Fruit fly (Drosophila melanogaster) whole organism, prepupa: Measurements from ENCODE around the gene PpD3.
A peak's percentile ranks its signal among the peaks of the same experiment; 100 is the strongest.

ENCODE experiments used
- Blimp-1 ChIP-seq: fragments of 200-800 bp; sonication (Bioruptor generic); optimal IDR thresholded peaks from 3 replicates; lab custom pipeline; 2017; ENCODE audit warnings: missing biosample characterization, missing genetic modification characterization, mild to moderate bottlenecking, moderate library complexity, missing genetic modification reagents
- CG10631 ChIP-seq: fragments of 200-800 bp; sonication (Bioruptor generic); optimal IDR thresholded peaks from 2 replicates; lab custom pipeline; 2016; ENCODE audit warnings: missing biosample characterization, missing genetic modification characterization
- CG10669 ChIP-seq: fragments of 200-800 bp; sonication (Bioruptor generic); optimal IDR thresholded peaks from 3 replicates; lab custom pipeline; 2018; ENCODE audit warnings: missing biosample characterization, mild to moderate bottlenecking, missing genetic modification characterization, moderate library complexity
- CG11762 ChIP-seq: fragments of 200-800 bp; sonication (Bioruptor generic); optimal IDR thresholded peaks from 3 replicates; lab custom pipeline; 2016; ENCODE audit warnings: missing biosample characterization, missing genetic modification characterization; ENCODE audit not compliant: insufficient read depth
- CG11902 ChIP-seq: fragments of 200-800 bp; sonication (Bioruptor generic); optimal IDR thresholded peaks from 3 replicates; lab custom pipeline; 2016; ENCODE audit warnings: missing biosample characterization, missing genetic modification characterization
- CG1621 ChIP-seq: fragments of 200-800 bp; sonication (Bioruptor generic); optimal IDR thresholded peaks from 3 replicates; lab custom pipeline; 2018; ENCODE audit warnings: missing biosample characterization, mild to moderate bottlenecking, missing genetic modification characterization
- CG16779 ChIP-seq: fragments of 200-800 bp; sonication (Bioruptor generic); optimal IDR thresholded peaks from 3 replicates; lab custom pipeline; 2017; ENCODE audit warnings: missing biosample characterization, mild to moderate bottlenecking, missing genetic modification characterization
- CG3032 ChIP-seq: fragments of 200-800 bp; optimal IDR thresholded peaks from 2 replicates; lab custom pipeline; 2019; ENCODE audit warnings: missing biosample characterization, mild to moderate bottlenecking, missing genetic modification characterization, moderate library complexity
- CG31627 ChIP-seq: fragments of 200-800 bp; sonication (Bioruptor generic); optimal IDR thresholded peaks from 3 replicates; lab custom pipeline; 2016; ENCODE audit warnings: missing biosample characterization, missing genetic modification characterization
- CG32006 ChIP-seq: fragments of 200-800 bp; sonication (Bioruptor generic); optimal IDR thresholded peaks from 3 replicates; lab custom pipeline; 2017; ENCODE audit warnings: missing biosample characterization, mild to moderate bottlenecking, missing genetic modification characterization
- CG3919 ChIP-seq: fragments of 200-800 bp; sonication (Bioruptor generic); optimal IDR thresholded peaks from 3 replicates; lab custom pipeline; 2016; ENCODE audit warnings: missing biosample characterization, missing genetic modification characterization
- CG6163 ChIP-seq: fragments of 200-800 bp; sonication (Bioruptor generic); IDR thresholded peaks from 3 replicates; pipeline ENCODE4 v1.3.6; 2022; ENCODE audit warnings: missing biosample characterization, missing genetic modification characterization
- CG6808 ChIP-seq: fragments of 200-800 bp; sonication (Bioruptor generic); optimal IDR thresholded peaks from 3 replicates; lab custom pipeline; 2017; ENCODE audit warnings: missing biosample characterization, missing genetic modification characterization, mild to moderate bottlenecking, moderate library complexity, missing genetic modification reagents
- CG8119 ChIP-seq: fragments of 200-800 bp; sonication (Bioruptor generic); IDR thresholded peaks from 3 replicates; pipeline ENCODE4 v1.3.6; 2022; ENCODE audit warnings: missing biosample characterization, missing genetic modification characterization
- CG9139 ChIP-seq: fragments of 200-800 bp; sonication (Bioruptor generic); optimal IDR thresholded peaks from 3 replicates; lab custom pipeline; 2017; ENCODE audit warnings: missing biosample characterization, mild to moderate bottlenecking, missing genetic modification characterization
- Eip75B ChIP-seq: fragments of 200-800 bp; sonication (Bioruptor generic); optimal IDR thresholded peaks from 3 replicates; lab custom pipeline; 2016; ENCODE audit warnings: missing biosample characterization, missing genetic modification characterization
- Eip78C ChIP-seq: fragments of 200-800 bp; sonication (Bioruptor generic); peaks from one replicate; lab custom pipeline; 2016; ENCODE audit warnings: missing biosample characterization, missing genetic modification characterization
- Eip93F ChIP-seq: fragments of 200-800 bp; sonication (Bioruptor generic); optimal IDR thresholded peaks from 2 replicates; lab custom pipeline; 2016; ENCODE audit warnings: missing biosample characterization, mild to moderate bottlenecking, missing genetic modification characterization
- Ets21C ChIP-seq: fragments of 200-800 bp; sonication (Bioruptor generic); optimal IDR thresholded peaks from 3 replicates; lab custom pipeline; 2016; ENCODE audit warnings: missing biosample characterization, missing genetic modification characterization
- Ets96B ChIP-seq: fragments of 200-800 bp; optimal IDR thresholded peaks from 2 replicates; lab custom pipeline; 2019; ENCODE audit warnings: missing biosample characterization, mild to moderate bottlenecking, missing genetic modification characterization, moderate library complexity
- Gug ChIP-seq: fragments of 200-800 bp; sonication (Bioruptor generic); IDR thresholded peaks from 2 replicates; pipeline ENCODE4 v1.3.6; 2022; ENCODE audit warnings: missing biosample characterization, missing genetic modification characterization
- Hr38 ChIP-seq: sonication (Bioruptor generic); optimal IDR thresholded peaks from 2 replicates; lab custom pipeline; 2016; ENCODE audit warnings: missing biosample characterization, missing genetic modification characterization
- Hr39 ChIP-seq: fragments of 200-800 bp; sonication (Bioruptor generic); optimal IDR thresholded peaks from 2 replicates; lab custom pipeline; 2016; ENCODE audit warnings: missing biosample characterization, missing genetic modification characterization
- Lpt ChIP-seq: fragments of 200-800 bp; sonication (Bioruptor generic); optimal IDR thresholded peaks from 3 replicates; lab custom pipeline; 2016; ENCODE audit warnings: missing biosample characterization, missing genetic modification characterization
- OdsH ChIP-seq: fragments of 200-800 bp; sonication (Bioruptor generic); optimal IDR thresholded peaks from 3 replicates; lab custom pipeline; 2016; ENCODE audit warnings: missing biosample characterization, missing genetic modification characterization
- Smox ChIP-seq: fragments of 200-800 bp; sonication (Bioruptor generic); optimal IDR thresholded peaks from 3 replicates; lab custom pipeline; 2016; ENCODE audit warnings: missing biosample characterization, missing genetic modification characterization
- Sox14 ChIP-seq: fragments of 200-800 bp; sonication (Bioruptor generic); optimal IDR thresholded peaks from 3 replicates; lab custom pipeline; 2016; ENCODE audit warnings: missing biosample characterization, missing genetic modification characterization
- achi ChIP-seq: fragments of 200-800 bp; sonication (Bioruptor generic); optimal IDR thresholded peaks from 3 replicates; lab custom pipeline; 2016; ENCODE audit warnings: missing biosample characterization, missing genetic modification characterization
- acj6 ChIP-seq: fragments of 200-800 bp; sonication (Bioruptor generic); optimal IDR thresholded peaks from 3 replicates; lab custom pipeline; 2016; ENCODE audit warnings: missing biosample characterization, missing genetic modification characterization
- dac ChIP-seq: fragments of 200-800 bp; sonication (Bioruptor generic); optimal IDR thresholded peaks from 2 replicates; lab custom pipeline; 2017; ENCODE audit warnings: missing biosample characterization, mild to moderate bottlenecking, missing genetic modification characterization
- dsx ChIP-seq: fragments of 200-800 bp; optimal IDR thresholded peaks from 3 replicates; lab custom pipeline; 2019; ENCODE audit warnings: missing biosample characterization, mild to moderate bottlenecking, missing genetic modification characterization, moderate library complexity; ENCODE audit not compliant: poor library complexity, severe bottlenecking
- esn ChIP-seq: fragments of 200-800 bp; sonication (Bioruptor generic); optimal IDR thresholded peaks from 2 replicates; lab custom pipeline; 2016; ENCODE audit warnings: missing biosample characterization, mild to moderate bottlenecking, missing genetic modification characterization, moderate library complexity
- fd59A ChIP-seq: fragments of 200-800 bp; sonication (Bioruptor generic); optimal IDR thresholded peaks from 2 replicates; lab custom pipeline; 2017; ENCODE audit warnings: missing biosample characterization, mild to moderate bottlenecking, missing genetic modification characterization, missing genetic modification reagents
- lz ChIP-seq: fragments of 200-800 bp; sonication (Bioruptor generic); optimal IDR thresholded peaks from 3 replicates; lab custom pipeline; 2016; ENCODE audit warnings: missing biosample characterization, missing genetic modification characterization
- net ChIP-seq: fragments of 200-800 bp; sonication (Bioruptor generic); optimal IDR thresholded peaks from 3 replicates; lab custom pipeline; 2016; ENCODE audit warnings: missing biosample characterization, missing genetic modification characterization
- pdm3 ChIP-seq: fragments of 200-800 bp; sonication (Bioruptor generic); optimal IDR thresholded peaks from 3 replicates; lab custom pipeline; 2016; ENCODE audit warnings: missing biosample characterization, missing genetic modification characterization
- ss ChIP-seq, 2 experiments: fragments of 200-800 bp; sonication (Bioruptor generic); optimal IDR thresholded peaks; 2 replicates in 1 of 2; 3 replicates in 1 of 2; lab custom pipeline; 2017 to 2018; ENCODE audit warnings: mild to moderate bottlenecking in 2 of 2, missing biosample characterization in 2 of 2, missing genetic modification characterization in 2 of 2, moderate library complexity in 1 of 2
- svp ChIP-seq: fragments of 200-800 bp; sonication (Bioruptor generic); peaks from one replicate; lab custom pipeline; 2016; ENCODE audit warnings: missing biosample characterization, missing genetic modification characterization
- vri ChIP-seq: fragments of 200-800 bp; sonication (Bioruptor generic); optimal IDR thresholded peaks from 3 replicates; lab custom pipeline; 2016; ENCODE audit warnings: missing biosample characterization, mild to moderate bottlenecking, missing genetic modification characterization

PpD3 gene

DNA sequence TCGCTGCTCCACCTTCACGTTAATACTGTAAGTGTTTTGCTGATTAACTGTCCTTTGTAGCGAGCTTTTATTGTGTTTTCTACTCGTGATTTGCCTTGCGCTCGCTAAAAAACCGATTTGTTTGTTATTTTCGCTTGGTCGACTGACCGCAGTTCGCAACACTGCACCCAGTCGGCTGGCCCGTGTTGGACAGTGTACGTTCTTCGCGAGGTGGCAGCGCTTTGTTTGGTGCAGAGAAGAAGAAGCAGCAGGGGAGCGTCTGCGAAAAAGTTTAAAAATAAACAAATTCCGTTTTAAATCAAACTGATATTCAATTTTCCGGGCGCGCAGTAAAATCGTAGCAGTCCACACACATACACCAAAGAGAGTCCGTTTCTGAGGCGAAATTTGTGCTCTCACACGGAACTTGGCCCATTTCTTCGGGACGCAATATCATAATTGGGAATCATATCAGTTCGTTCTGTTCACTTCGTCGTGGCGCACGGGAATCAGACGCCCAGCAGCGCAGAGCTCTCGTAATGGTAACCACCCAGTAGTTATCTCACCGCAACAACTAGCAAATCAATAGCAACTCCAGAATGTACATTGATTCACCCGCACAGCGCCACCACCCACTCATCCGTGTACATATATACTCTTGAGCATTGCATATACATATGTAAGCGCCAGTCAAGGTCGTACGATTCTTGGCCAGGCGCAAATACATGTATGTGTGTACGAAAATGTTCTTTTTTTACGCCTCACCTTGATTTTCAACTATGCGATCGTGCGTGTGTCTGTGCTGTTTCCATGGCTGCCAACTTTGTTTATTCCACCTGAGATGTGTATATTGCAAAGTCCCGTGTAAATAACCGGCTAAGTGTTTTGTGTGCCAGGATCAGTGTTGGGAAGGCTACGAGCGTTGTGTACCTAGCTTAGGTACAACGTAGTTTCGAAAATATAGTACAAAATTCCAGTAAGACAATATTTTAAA is 20.2 kb downstream of the PpD3 start, which contains the start of gene Naa80 (continued):
- peak; percentile 67 for TF ChIP-seq Hr39
- peak; percentile 83 for TF ChIP-seq Sox14 (GFP tag; lab: Kevin White, UChicago)
- no peak for TF ChIP-seq Ets96B (tag; lab: Kevin White, UChicago)
- TF ChIP-seq net (GFP tag; lab: Kevin White, UChicago), result peak; percentile 59
- peak; percentile 20 for TF ChIP-seq fd59A
- peak; percentile 64 for TF ChIP-seq Eip75B (GFP tag; lab: Kevin White, UChicago)
- no peak for TF ChIP-seq Hr38 (GFP tag; lab: Kevin White, UChicago)
- TF ChIP-seq CG11902 (GFP tag; lab: Kevin White, UChicago), result peak; percentile 32
- no peak for TF ChIP-seq CG11762 (GFP tag; lab: Kevin White, UChicago)

DNA sequence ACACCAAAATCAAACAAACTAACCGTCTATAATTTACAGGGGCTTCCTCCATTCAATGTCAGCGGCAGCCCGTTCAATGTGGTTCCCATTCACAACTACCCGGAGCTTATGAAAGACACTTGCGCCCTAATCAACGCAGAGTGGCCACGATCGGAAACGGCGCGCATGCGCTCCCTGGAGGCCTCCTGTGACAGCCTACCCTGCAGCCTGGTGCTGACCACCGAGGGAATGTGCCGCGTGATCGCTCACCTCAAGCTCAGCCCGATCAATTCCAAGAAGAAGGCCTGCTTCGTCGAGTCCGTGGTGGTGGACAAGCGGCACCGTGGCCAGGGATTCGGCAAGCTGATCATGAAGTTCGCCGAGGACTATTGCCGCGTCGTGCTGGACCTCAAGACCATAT is 21.2 kb downstream of the PpD3 start, which contains the start of gene MED6:
MED6 (minus strand) TSS at position 101 of the 400 bp plus-strand sequence.
- TF ChIP-seq CG3919 (GFP tag; lab: Kevin White, UChicago), result no peak
- no peak for TF ChIP-seq CG10631
- TF ChIP-seq achi (GFP tag; lab: Kevin White, UChicago), result no peak
- no peak for TF ChIP-seq Lpt (GFP tag; lab: Kevin White, UChicago)
- no peak for TF ChIP-seq OdsH
- no peak for TF ChIP-seq pdm3 (GFP tag; lab: Kevin White, UChicago)
- no peak for TF ChIP-seq CG9139 (GFP tag; lab: Kevin White, UChicago)
- no peak for TF ChIP-seq CG6163
- TF ChIP-seq Eip78C (GFP tag; lab: Kevin White, UChicago), result no peak
- no peak for TF ChIP-seq Gug (GFP tag; lab: Robert Waterston, UW)
- TF ChIP-seq CG32006 (GFP tag; lab: Kevin White, UChicago), result no peak
- no peak for TF ChIP-seq dsx (GFP tag; lab: Kevin White, UChicago)
- TF ChIP-seq fd59A, result no peak
- TF ChIP-seq CG11902 (GFP tag; lab: Kevin White, UChicago), result no peak
- TF ChIP-seq ss (GFP tag; optimal IDR thresholded peaks at IDR 0.05; lab: Kevin White, UChicago), result no peak
- TF ChIP-seq CG3032 (tag; lab: Kevin White, UChicago), result no peak

DNA sequence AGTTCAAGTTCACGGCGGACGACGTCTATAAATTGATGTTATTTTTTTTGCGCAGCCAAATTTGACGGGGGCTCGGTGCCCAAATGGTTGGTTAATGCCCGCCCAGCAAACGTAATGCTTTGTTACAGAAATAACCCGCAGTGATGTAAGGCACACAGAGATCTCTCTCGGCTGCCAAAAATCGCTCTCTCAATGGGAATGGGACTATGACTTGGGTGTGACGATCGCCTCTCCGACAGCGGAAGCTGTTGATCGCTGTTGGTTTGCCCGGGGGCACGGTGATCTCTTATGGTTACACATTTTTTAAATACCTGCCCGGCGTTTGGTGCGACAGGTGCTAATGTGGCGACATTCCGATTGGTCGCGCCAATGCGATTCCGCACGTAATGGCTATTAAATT is 22.5 kb downstream of the PpD3 start:
- TF ChIP-seq ss (GFP tag; optimal IDR thresholded peaks at IDR 0.05; lab: Kevin White, UChicago) (no peak), CG6163 (no peak), vri (GFP tag; lab: Kevin White, UChicago) (peak; percentile 63)

DNA sequence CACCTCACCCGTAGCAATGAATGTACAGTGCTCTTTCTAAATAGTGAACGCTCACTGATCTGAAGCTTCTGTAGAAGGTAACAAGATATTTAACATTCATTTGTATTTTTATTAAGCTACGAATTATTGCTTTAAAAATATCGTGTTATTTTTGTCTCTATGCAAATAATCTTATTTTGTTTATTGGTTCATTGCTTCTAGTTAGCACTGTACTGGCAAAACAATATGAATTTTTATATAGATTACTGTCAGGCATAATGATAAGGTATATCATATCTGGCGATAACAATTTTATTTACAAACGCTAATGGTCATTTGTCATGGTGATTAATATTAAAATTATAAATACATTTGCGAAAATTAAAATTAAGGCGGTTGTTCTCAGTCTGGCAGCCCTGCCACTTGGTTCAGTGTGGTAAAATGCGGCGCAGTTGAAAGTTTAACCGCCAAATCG is 23.9 kb downstream of the PpD3 start, which contains the start of gene CG9471:
CG9471 (minus strand) TSS at position 24 of the 454 bp plus-strand sequence.
- TF ChIP-seq Hr39 (peak; percentile 97), Smox (GFP tag; lab: Kevin White, UChicago) (peak; percentile 96), lz (peak; percentile 96), CG1621 (peak; percentile 90), Sox14 (GFP tag; lab: Kevin White, UChicago) (peak; percentile 97), acj6 (GFP tag; lab: Kevin White, UChicago) (peak; percentile 96), esn (GFP tag; lab: Kevin White, UChicago) (peak; percentile 98), Ets96B (tag; lab: Kevin White, UChicago) (peak; percentile 90), net (GFP tag; lab: Kevin White, UChicago) (peak; percentile 95), Ets21C (peak; percentile 94), Eip75B (GFP tag; lab: Kevin White, UChicago) (peak; percentile 95), dac (GFP tag; lab: Kevin White, UChicago) (peak; percentile 60), svp (GFP tag; lab: Kevin White, UChicago) (peak; percentile 99), CG8119 (GFP tag; lab: Robert Waterston, UW) (peak; percentile 95), CG10631 (peak; percentile 96), OdsH (peak; percentile 97), CG31627 (GFP tag; lab: Kevin White, UChicago) (peak; percentile 97), CG10669 (peak; percentile 91), Gug (GFP tag; lab: Robert Waterston, UW) (peak; percentile 91), CG6163 (peak; percentile 97), CG3032 (tag; lab: Kevin White, UChicago) (peak; percentile 89), CG16779 (tag; lab: Kevin White, UChicago) (peak; percentile 85), Lpt (GFP tag; lab: Kevin White, UChicago) (peak; percentile 87), ss (GFP tag; optimal IDR thresholded peaks at IDR 0.05; lab: Kevin White, UChicago) (peak; percentile 81 to 89), Blimp-1 (GFP tag; lab: Kevin White, UChicago) (peak; percentile 81), CG9139 (GFP tag; lab: Kevin White, UChicago) (peak; percentile 80), vri (GFP tag; lab: Kevin White, UChicago) (peak; percentile 98), CG11762 (GFP tag; lab: Kevin White, UChicago) (peak; percentile 94), Eip93F (GFP tag; lab: Kevin White, UChicago) (peak; percentile 94), CG6808 (GFP tag; lab: Kevin White, UChicago) (peak; percentile 87), Eip78C (GFP tag; lab: Kevin White, UChicago) (peak; percentile 99), achi (GFP tag; lab: Kevin White, UChicago) (peak; percentile 95)
